Worm (Caenorhabditis elegans) whole organism, midembryonic: ENCODE measurements around the gene pacs-1.

ENCODE experiments used
- T22C8.4 ChIP-seq: fragments of 200-800 bp; sonication (Bioruptor generic); IDR thresholded peaks from 2 replicates; pipeline ENCODE4 v1.3.6; 2022; ENCODE audit warnings: missing genetic modification characterization, missing compliant biosample characterization
- flt-1 ChIP-seq: fragments of 200-800 bp; sonication (Bioruptor generic); IDR thresholded peaks from 2 replicates; pipeline ENCODE4 v1.3.6; 2022; ENCODE audit warnings: missing genetic modification characterization, missing compliant biosample characterization
- klf-2 ChIP-seq: fragments of 200-800 bp; sonication (Bioruptor generic); conservative IDR thresholded peaks from 2 replicates; pipeline ENCODE4 v1.3.6; 2022; ENCODE audit warnings: missing genetic modification reagents, missing genetic modification characterization, missing compliant biosample characterization
- med-1 ChIP-seq: sonication (generic microtip); optimal IDR thresholded peaks from 2 replicates; lab custom pipeline; 2017; ENCODE audit warnings: missing genetic modification characterization, mild to moderate bottlenecking, missing compliant biosample characterization, antibody characterized with exemption, missing genetic modification reagents; ENCODE audit not compliant: insufficient read depth
- ref-1 ChIP-seq: fragments of 200-800 bp; sonication (Bioruptor generic); conservative IDR thresholded peaks from 2 replicates; pipeline ENCODE4 v1.3.6; 2022; ENCODE audit warnings: missing genetic modification reagents, missing genetic modification characterization, missing compliant biosample characterization
- tab-1 ChIP-seq: fragments of 200-800 bp; sonication (Bioruptor generic); IDR thresholded peaks from 2 replicates; pipeline ENCODE4 v1.3.6; 2022; ENCODE audit warnings: missing genetic modification characterization, missing compliant biosample characterization
- ztf-23 ChIP-seq: fragments of 200-800 bp; sonication (Bioruptor generic); IDR thresholded peaks from 2 replicates; pipeline ENCODE4 v1.3.6; 2022; ENCODE audit warnings: missing genetic modification reagents, missing genetic modification characterization, missing compliant biosample characterization

DNA sequence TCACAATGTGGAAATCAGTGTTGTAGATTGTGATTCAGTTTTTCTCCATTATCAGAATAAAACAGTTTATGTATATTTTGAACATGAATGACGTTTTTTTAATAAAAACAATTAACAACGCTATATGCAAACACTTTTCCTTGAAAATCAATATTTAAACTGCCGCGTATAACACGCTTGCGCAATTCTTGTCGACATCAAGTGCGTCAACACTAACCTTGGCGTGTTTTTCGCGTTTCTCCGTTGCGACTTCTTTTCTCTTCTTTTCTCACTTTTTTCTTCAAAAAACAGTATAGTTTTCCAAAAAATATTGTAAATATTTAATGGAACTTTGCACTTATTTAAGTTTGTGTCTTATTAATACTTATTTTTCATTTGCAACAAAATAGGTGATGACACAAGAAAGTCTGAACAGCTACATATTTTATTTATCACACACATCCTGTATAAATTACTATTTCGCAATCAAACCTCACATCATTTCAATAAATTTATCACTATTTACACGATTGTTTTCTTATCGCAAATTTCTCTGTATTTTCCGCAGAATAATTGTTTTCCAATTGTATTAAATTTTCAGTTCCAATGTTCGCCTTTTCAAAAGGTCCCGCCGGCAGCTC, 41.7 kb downstream of the pacs-1 start, which contains the start of gene spas-1:
- TF ChIP-seq flt-1 (GFP tag; lab: Robert Waterston, UW) (no peak; the same call in 1 of the 2 replicates), ref-1 (GFP tag; lab: Robert Waterston, UW) (no peak), med-1 (peak; percentile 6), klf-2 (no peak), ztf-23 (peak; percentile 72; the same call in 1 of the 2 replicates), tab-1 (GFP tag; lab: Robert Waterston, UW) (peak; percentile 78), T22C8.4 (GFP tag; lab: Robert Waterston, UW) (peak; percentile 78)
